Worm (Caenorhabditis elegans) whole organism, L1 larva: ENCODE results near the gene F23H11.4.
A peak's percentile ranks its signal among the peaks of the same experiment; 100 is the strongest.

Experiments
- blmp-1 ChIP-seq: fragments of 150-350 bp; optimal IDR thresholded peaks from 2 replicates; lab custom pipeline; 2014; ENCODE audit warnings: missing biosample characterization, missing genetic modification characterization
- dsc-1 ChIP-seq: sonication (generic microtip); optimal IDR thresholded peaks from 2 replicates; lab custom pipeline; 2016; ENCODE audit warnings: mild to moderate bottlenecking, missing genetic modification characterization, missing compliant biosample characterization
- efl-1 ChIP-seq, 4 experiments: fragments of 150-350 bp; optimal IDR thresholded peaks in 3 of 4; peaks in 1 of 4; 1 replicate in 1 of 4; 2 replicates in 3 of 4; lab custom pipeline; 2014; ENCODE audit warnings: missing biosample characterization in 2 of 4, missing genetic modification characterization in 2 of 4, missing genetic modification reagents in 2 of 4
- egl-27 ChIP-seq, 2 experiments: fragments of 150-350 bp in 1 of 2; sonication (generic microtip); optimal IDR thresholded peaks; 3 replicates each; lab custom pipeline; 2017 to 2018; ENCODE audit warnings: missing biosample characterization in 2 of 2, missing genetic modification characterization in 2 of 2, missing genetic modification reagents in 2 of 2
- elt-3 ChIP-seq, 6 experiments: fragments of 150-350 bp in 1 of 6; sonication (generic microtip); optimal IDR thresholded peaks; 2 replicates each; lab custom pipeline; 2017 to 2018; ENCODE audit warnings: missing biosample characterization in 6 of 6, missing genetic modification characterization in 6 of 6, inconsistent platforms in 1 of 6
- ets-5 ChIP-seq: fragments of 200-800 bp; sonication (Bioruptor generic); IDR thresholded peaks from 2 replicates; pipeline ENCODE4 v1.3.6; 2022; ENCODE audit warnings: missing genetic modification characterization, missing compliant biosample characterization
- fkh-8 ChIP-seq: sonication (generic microtip); optimal IDR thresholded peaks from 2 replicates; lab custom pipeline; 2016; ENCODE audit warnings: mild to moderate bottlenecking, missing genetic modification characterization, missing compliant biosample characterization
- jun-1 ChIP-seq: fragments of 150-350 bp; optimal IDR thresholded peaks from 2 replicates; lab custom pipeline; 2014; ENCODE audit warnings: missing biosample characterization, missing genetic modification reagents, missing genetic modification characterization
- lin-13 ChIP-seq: fragments of 150-350 bp; optimal IDR thresholded peaks from 2 replicates; lab custom pipeline; 2014; ENCODE audit warnings: missing biosample characterization, missing genetic modification reagents, missing genetic modification characterization
- lin-15B ChIP-seq: fragments of 150-350 bp; sonication (generic microtip); optimal IDR thresholded peaks from 3 replicates; lab custom pipeline; 2014; ENCODE audit warnings: missing biosample characterization, missing genetic modification characterization
- lin-35 ChIP-seq, 2 experiments: fragments of 150-350 bp; optimal IDR thresholded peaks; 2 replicates each; lab custom pipeline; 2014; ENCODE audit warnings: missing biosample characterization in 2 of 2, missing genetic modification characterization in 2 of 2, missing genetic modification reagents in 2 of 2
- lsy-2 ChIP-seq, 2 experiments: fragments of 150-350 bp; optimal IDR thresholded peaks; 2 replicates each; lab custom pipeline; 2014; ENCODE audit warnings: missing biosample characterization in 2 of 2, missing genetic modification characterization in 2 of 2
- mep-1 ChIP-seq: fragments of 150-350 bp; optimal IDR thresholded peaks from 2 replicates; lab custom pipeline; 2014; ENCODE audit warnings: missing biosample characterization, missing genetic modification characterization
- nhr-11 ChIP-seq: fragments of 150-350 bp; optimal IDR thresholded peaks from 2 replicates; lab custom pipeline; 2014; ENCODE audit warnings: missing biosample characterization, missing genetic modification characterization
- nhr-77 ChIP-seq: fragments of 150-350 bp; optimal IDR thresholded peaks from 2 replicates; lab custom pipeline; 2014; ENCODE audit warnings: missing biosample characterization, missing genetic modification characterization
- nhr-85 ChIP-seq: sonication (generic microtip); peaks from one replicate; lab custom pipeline; 2016; ENCODE audit warnings: missing genetic modification characterization, inconsistent platforms, missing compliant biosample characterization
- pqm-1 ChIP-seq: sonication (generic microtip); optimal IDR thresholded peaks from 3 replicates; lab custom pipeline; 2017; ENCODE audit warnings: missing biosample characterization, missing genetic modification characterization
- sox-4 ChIP-seq: sonication (generic microtip); optimal IDR thresholded peaks from 2 replicates; lab custom pipeline; 2016; ENCODE audit warnings: missing genetic modification characterization, missing compliant biosample characterization
- sup-37 ChIP-seq: fragments of 200-800 bp; sonication (Bioruptor generic); optimal IDR thresholded peaks from 2 replicates; lab custom pipeline; 2018; ENCODE audit warnings: mild to moderate bottlenecking, missing genetic modification characterization, missing compliant biosample characterization
- tbx-2 ChIP-seq: sonication (generic microtip); optimal IDR thresholded peaks from 2 replicates; lab custom pipeline; 2016; ENCODE audit warnings: missing genetic modification characterization, missing compliant biosample characterization
- tlp-1 ChIP-seq: fragments of 150-350 bp; optimal IDR thresholded peaks from 2 replicates; lab custom pipeline; 2014; ENCODE audit warnings: missing biosample characterization, missing genetic modification characterization
- unc-30 ChIP-seq: sonication (generic microtip); optimal IDR thresholded peaks from 2 replicates; lab custom pipeline; 2017; ENCODE audit warnings: missing biosample characterization, missing genetic modification characterization
- unc-86 ChIP-seq: sonication (generic microtip); optimal IDR thresholded peaks from 2 replicates; lab custom pipeline; 2016; ENCODE audit warnings: missing genetic modification characterization, missing compliant biosample characterization
- vab-15 ChIP-seq: sonication (generic microtip); optimal IDR thresholded peaks from 2 replicates; lab custom pipeline; 2017; ENCODE audit warnings: missing genotype, mild to moderate bottlenecking, missing genetic modification characterization, missing compliant biosample characterization
- xbp-1 ChIP-seq: sonication (generic microtip); optimal IDR thresholded peaks from 2 replicates; lab custom pipeline; 2016; ENCODE audit warnings: missing genetic modification characterization, missing compliant biosample characterization
- zag-1 ChIP-seq: fragments of 150-350 bp; optimal IDR thresholded peaks from 2 replicates; lab custom pipeline; 2014; ENCODE audit warnings: missing biosample characterization, missing genetic modification characterization

The F23H11.4 gene

ce11 chrIII:886726-887125, 20.6 kb downstream of the F23H11.4 start, which contains the start of gene zer-1:
Gene zer-1, minus strand, starts transcription at chrIII:886793.
- peak; percentile 8 for TF ChIP-seq nhr-85 (tag; lab: Kevin White, UChicago)
- no peak for TF ChIP-seq vab-15 (tag; lab: Kevin White, UChicago)
- TF ChIP-seq zag-1: no peak
- peak in 1 of 6 experiments; percentile 5 for TF ChIP-seq elt-3 (tag; optimal IDR thresholded peaks at IDR 0.05; lab: Kevin White, UChicago)
- peak; percentile 98 for TF ChIP-seq blmp-1
- TF ChIP-seq tlp-1 (tag; lab: Kevin White, UChicago): no peak
- no peak for TF ChIP-seq ets-5 (GFP tag; lab: Robert Waterston, UW)

- TF ChIP-seq efl-1 (optimal IDR thresholded peaks at IDR 0.05; lab: Kevin White, UChicago): no peak
- TF ChIP-seq efl-1 (GFP tag; optimal IDR thresholded peaks at IDR 0.05 in 1 of 2; lab: Kevin White, UChicago): peak in 1 of 2 experiments; percentile 90
- TF ChIP-seq unc-30: no peak
- TF ChIP-seq, all 84 proteins: peak for 1
Observed at ce11 chrIII:883595-883994, 23.7 kb downstream of the F23H11.4 start.

DNA sequence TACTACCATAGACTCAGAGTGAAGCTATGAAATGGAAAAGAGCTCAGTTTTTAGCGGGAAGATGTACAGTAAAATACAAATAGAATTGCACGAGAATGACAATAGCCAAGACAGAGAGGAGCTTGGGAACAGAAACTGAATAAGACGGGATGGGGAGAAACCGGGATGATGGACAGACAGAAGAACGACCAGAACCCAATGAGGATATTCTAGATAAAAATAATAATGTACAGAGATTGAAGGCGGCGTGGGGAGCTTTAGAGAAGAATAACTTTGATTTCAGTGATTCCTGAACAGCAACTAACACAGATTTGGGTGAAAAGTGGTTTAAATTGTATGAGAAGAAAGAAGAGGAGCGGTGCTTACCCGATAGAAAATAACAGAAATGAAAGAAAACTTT, 25.9 kb downstream of the F23H11.4 start:
- TF ChIP-seq efl-1 (optimal IDR thresholded peaks at IDR 0.05; lab: Kevin White, UChicago) (no peak), efl-1 (GFP tag; optimal IDR thresholded peaks at IDR 0.05 in 1 of 2; lab: Kevin White, UChicago) (peak in 1 of 2 experiments; percentile 23), xbp-1 (tag; lab: Kevin White, UChicago) (no peak)

DNA sequence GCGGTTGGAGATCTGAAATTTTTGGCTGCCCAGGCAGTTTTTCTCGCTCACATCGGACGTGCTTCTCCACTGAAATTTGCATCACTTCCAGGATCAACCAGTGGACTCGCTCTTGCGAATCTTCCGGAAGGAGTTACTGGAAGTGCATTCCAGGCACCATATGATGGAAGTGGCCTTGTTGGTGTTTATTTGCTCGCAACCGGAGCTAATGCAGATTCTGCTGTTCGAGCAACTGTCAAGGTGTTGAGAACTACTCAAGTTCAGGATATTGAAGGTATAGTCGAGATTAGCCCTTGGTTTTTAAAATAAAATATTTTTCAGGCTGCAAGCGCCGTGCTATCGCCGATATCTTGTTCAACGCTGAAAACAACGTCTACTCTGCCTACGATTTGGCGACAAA, 26.5 kb downstream of the F23H11.4 start:
- no peak for TF ChIP-seq lsy-2 (tag; optimal IDR thresholded peaks at IDR 0.05; lab: Kevin White, UChicago)
- no peak for TF ChIP-seq efl-1 (optimal IDR thresholded peaks at IDR 0.05; lab: Kevin White, UChicago)
- TF ChIP-seq efl-1 (GFP tag; optimal IDR thresholded peaks at IDR 0.05 in 1 of 2; lab: Kevin White, UChicago): peak in 1 of 2 experiments; percentile 57
- no peak for TF ChIP-seq sup-37 (GFP tag; lab: Kevin White, UChicago)
- TF ChIP-seq lin-35 (GFP tag; optimal IDR thresholded peaks at IDR 0.05; lab: Kevin White, UChicago): no peak
- TF ChIP-seq egl-27 (tag; optimal IDR thresholded peaks at IDR 0.05; lab: Kevin White, UChicago): no peak
- no peak for TF ChIP-seq zag-1
- no peak for TF ChIP-seq lin-13 (GFP tag; lab: Kevin White, UChicago)
- TF ChIP-seq, all 84 proteins: peak for 1

DNA sequence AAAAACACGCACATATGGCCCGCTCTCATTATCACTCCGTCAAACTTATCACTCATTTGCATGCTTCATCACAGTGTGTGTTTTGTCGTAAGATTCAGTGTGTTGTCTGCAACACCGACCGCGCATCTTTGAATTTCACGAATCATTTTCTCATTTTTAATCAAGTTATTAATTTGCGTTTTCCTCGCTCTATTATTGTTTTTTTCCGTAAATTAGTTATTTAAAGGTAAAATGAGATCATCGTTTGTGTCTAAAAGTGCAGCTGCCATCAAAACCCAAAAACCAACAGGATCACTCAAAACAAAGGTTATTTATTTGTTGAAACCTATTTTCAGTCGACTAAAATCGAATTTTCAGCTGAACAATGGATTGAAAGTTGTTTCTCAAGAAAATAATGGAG, 27.7 kb downstream of the F23H11.4 start, which contains the start of the genes T24C4.5 and ucr-2.3:
TSS of gene T24C4.5 (minus strand) at position 101 of the 400 bp plus-strand sequence.
TSS of gene ucr-2.3 (plus strand) at position 227 of the 400 bp plus-strand sequence.
- TF ChIP-seq lin-15B (tag; lab: Kevin White, UChicago): no peak
- TF ChIP-seq mep-1 (tag; lab: Kevin White, UChicago): no peak
- no peak for TF ChIP-seq nhr-77 (tag; lab: Kevin White, UChicago)
- TF ChIP-seq nhr-11 (tag; lab: Kevin White, UChicago): no peak
- no peak for TF ChIP-seq unc-30

- TF ChIP-seq ets-5 (GFP tag; lab: Robert Waterston, UW) (no peak), pqm-1 (tag; lab: Kevin White, UChicago) (no peak)
Observed at ce11 chrIII:873432-873831, 33.9 kb downstream of the F23H11.4 start, which contains the start of gene clc-19. Gene clc-19, minus strand, starts transcription at chrIII:873566.

DNA sequence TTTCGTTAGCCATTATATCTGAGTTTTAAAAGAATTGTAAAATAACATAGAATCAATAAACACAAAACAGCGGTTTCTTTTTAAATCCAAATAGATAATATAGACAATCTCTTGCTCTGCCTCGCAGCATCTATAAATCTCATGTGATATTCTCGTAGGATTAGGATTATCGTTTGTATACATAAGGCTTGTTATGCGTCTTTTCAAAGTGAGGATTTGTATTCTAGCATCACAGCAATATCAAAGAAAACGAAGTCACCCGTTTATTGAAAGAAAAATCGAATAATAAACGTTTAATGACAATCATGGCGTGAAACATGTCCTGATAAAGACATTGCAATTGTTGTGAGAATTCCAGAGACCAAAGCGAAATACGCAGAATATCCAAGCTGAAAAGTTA, 35.0 kb downstream of the F23H11.4 start, which contains the start of the genes T24C4.3 and clc-20:
TSS of gene T24C4.3 (minus strand) at position 101 of the 400 bp plus-strand sequence.
TSS of gene clc-20 (plus strand) at position 211 of the 400 bp plus-strand sequence.
- TF ChIP-seq dsc-1 (tag; lab: Kevin White, UChicago): peak; percentile 72
- TF ChIP-seq tbx-2 (tag; lab: Kevin White, UChicago): no peak
- TF ChIP-seq sox-4 (tag; lab: Kevin White, UChicago): peak; percentile 28
- no peak for TF ChIP-seq lin-15B (tag; lab: Kevin White, UChicago)
- no peak for TF ChIP-seq tlp-1 (tag; lab: Kevin White, UChicago)
- TF ChIP-seq fkh-8 (tag; lab: Kevin White, UChicago): peak; percentile 23
- TF ChIP-seq jun-1 (tag; lab: Kevin White, UChicago): no peak
- no peak for TF ChIP-seq unc-86 (tag; lab: Kevin White, UChicago)
- TF ChIP-seq, all 84 proteins: peak for 3
